Worm (Caenorhabditis elegans) whole organism, early embryonic: ENCODE results near the gene xpo-1.

ENCODE experiments used
- B0310.2 ChIP-seq: sonication (generic microtip); optimal IDR thresholded peaks from 2 replicates; lab custom pipeline; 2016; ENCODE audit warnings: mild to moderate bottlenecking, missing genetic modification characterization, missing compliant biosample characterization
- F13C5.2 ChIP-seq: sonication (generic microtip); optimal IDR thresholded peaks from 2 replicates; lab custom pipeline; 2017; ENCODE audit warnings: mild to moderate bottlenecking, missing genetic modification characterization, inconsistent platforms, missing compliant biosample characterization
- aly-1 ChIP-seq: sonication (generic microtip); optimal IDR thresholded peaks from 2 replicates; lab custom pipeline; 2016; ENCODE audit warnings: missing genetic modification characterization, missing compliant biosample characterization
- ama-1 ChIP-seq: fragments of 150-350 bp; optimal IDR thresholded peaks from 2 replicates; lab custom pipeline; 2014
- ceh-13 ChIP-seq: fragments of 200-800 bp; sonication (Bioruptor generic); optimal IDR thresholded peaks from 2 replicates; lab custom pipeline; 2018; ENCODE audit warnings: mild to moderate bottlenecking, missing genetic modification characterization, missing compliant biosample characterization
- ceh-36 ChIP-seq: sonication (generic microtip); optimal IDR thresholded peaks from 2 replicates; lab custom pipeline; 2016; ENCODE audit warnings: missing genetic modification characterization, inconsistent platforms, missing compliant biosample characterization
- ets-7 ChIP-seq: sonication (generic microtip); optimal IDR thresholded peaks from 2 replicates; lab custom pipeline; 2016; ENCODE audit warnings: missing genotype, missing genetic modification characterization, missing compliant biosample characterization
- flt-1 ChIP-seq: fragments of 200-800 bp; sonication (Bioruptor generic); IDR thresholded peaks from 2 replicates; pipeline ENCODE4 v1.3.6; 2022; ENCODE audit warnings: missing genetic modification characterization, missing compliant biosample characterization
- hmbx-1 ChIP-seq: sonication (generic microtip); optimal IDR thresholded peaks from 2 replicates; lab custom pipeline; 2016; ENCODE audit warnings: mild to moderate bottlenecking, missing genetic modification characterization, missing compliant biosample characterization
- hmg-4 ChIP-seq: fragments of 200-800 bp; sonication (Bioruptor generic); optimal IDR thresholded peaks from 2 replicates; lab custom pipeline; 2018; ENCODE audit warnings: mild to moderate bottlenecking, missing genetic modification characterization, missing compliant biosample characterization
- hnd-1 ChIP-seq: sonication (generic microtip); optimal IDR thresholded peaks from 2 replicates; lab custom pipeline; 2016; ENCODE audit warnings: missing genetic modification characterization, missing compliant biosample characterization
- pes-1 ChIP-seq: fragments of 200-800 bp; sonication (Bioruptor generic); IDR thresholded peaks from 2 replicates; pipeline ENCODE4 v1.3.6; 2022; ENCODE audit warnings: missing genetic modification reagents, missing genetic modification characterization, missing compliant biosample characterization
- scrt-1 ChIP-seq: fragments of 200-800 bp; sonication (Bioruptor generic); IDR thresholded peaks from 2 replicates; pipeline ENCODE4 v1.3.6; 2022; ENCODE audit warnings: missing genetic modification characterization, missing compliant biosample characterization
- sea-1 ChIP-seq: fragments of 200-800 bp; sonication (Bioruptor generic); conservative IDR thresholded peaks from 2 replicates; pipeline ENCODE4 v1.3.6; 2022; ENCODE audit warnings: missing genetic modification characterization, missing compliant biosample characterization
- tbx-11 ChIP-seq: fragments of 200-800 bp; sonication (Bioruptor generic); IDR thresholded peaks from 2 replicates; pipeline ENCODE4 v1.3.6; 2022; ENCODE audit warnings: missing genetic modification characterization, missing compliant biosample characterization
- tbx-37 ChIP-seq: fragments of 200-800 bp; sonication (Bioruptor generic); conservative IDR thresholded peaks from 2 replicates; pipeline ENCODE4 v1.3.6; 2022; ENCODE audit warnings: missing genetic modification reagents, missing genetic modification characterization, missing compliant biosample characterization
- tra-4 ChIP-seq: sonication (generic microtip); optimal IDR thresholded peaks from 2 replicates; lab custom pipeline; 2017; ENCODE audit warnings: missing genetic modification characterization, missing compliant biosample characterization

xpo-1 gene

DNA sequence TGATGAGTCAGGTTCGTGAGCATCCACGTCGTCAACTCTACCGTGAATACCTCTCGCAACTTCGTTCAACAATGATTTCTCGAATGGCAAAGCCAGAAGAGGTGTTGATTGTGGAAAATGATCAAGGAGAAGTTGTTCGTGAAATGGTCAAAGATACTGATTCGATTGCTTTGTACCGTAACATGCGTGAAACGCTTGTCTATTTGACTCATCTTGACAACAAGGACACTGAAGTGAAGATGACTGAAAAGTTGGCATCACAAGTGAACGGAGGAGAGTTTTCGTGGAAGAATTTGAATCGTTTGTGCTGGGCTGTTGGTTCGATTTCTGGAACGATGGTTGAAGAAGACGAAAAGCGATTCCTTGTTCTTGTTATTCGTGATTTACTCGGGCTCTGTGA is 1.8 kb downstream of the xpo-1 start:
- TF ChIP-seq ets-7 (no peak), ceh-36 (tag; lab: Kevin White, UChicago) (no peak), ama-1 (lab: Kevin White, UChicago) (no peak), sea-1 (GFP tag; lab: Robert Waterston, UW) (no peak), scrt-1 (GFP tag; lab: Robert Waterston, UW) (no peak), tra-4 (no peak), tbx-11 (GFP tag; lab: Robert Waterston, UW) (no peak), hmbx-1 (tag; lab: Kevin White, UChicago) (no peak), tbx-37 (GFP tag; lab: Robert Waterston, UW) (no peak), hmg-4 (GFP tag; lab: Kevin White, UChicago) (no peak), aly-1 (tag; lab: Kevin White, UChicago) (no peak), hnd-1 (no peak), flt-1 (no peak)

DNA sequence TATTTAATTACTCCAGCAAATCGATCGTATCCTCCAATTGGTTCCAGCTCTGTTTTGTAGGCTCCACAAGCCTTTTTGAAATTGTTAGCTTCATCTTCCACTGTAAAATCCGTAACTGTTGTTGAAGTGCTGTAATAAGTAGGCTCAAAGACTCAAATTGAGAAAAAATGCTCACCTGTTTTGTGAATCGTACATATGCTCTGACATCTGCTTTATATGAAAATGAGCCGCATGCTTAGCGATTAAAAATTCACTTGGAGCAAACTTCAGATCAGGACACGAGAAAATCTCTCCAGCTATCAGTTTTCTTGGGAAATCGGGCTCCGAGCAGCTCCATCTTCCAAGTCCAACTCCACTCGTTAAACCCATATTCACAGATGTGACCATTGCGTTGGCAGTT is 3.6 kb downstream of the xpo-1 start:
- no peak for TF ChIP-seq B0310.2 (tag; lab: Kevin White, UChicago)
- TF ChIP-seq ceh-13 (GFP tag; lab: Kevin White, UChicago), result no peak
- no peak for TF ChIP-seq hmg-4 (GFP tag; lab: Kevin White, UChicago)
- no peak for TF ChIP-seq sea-1 (GFP tag; lab: Robert Waterston, UW)
- TF ChIP-seq F13C5.2, result no peak
- TF ChIP-seq scrt-1 (GFP tag; lab: Robert Waterston, UW), result no peak

ce11 chrV:7809320-7810256 is 4.7 kb downstream of the xpo-1 start, which contains the start of gene ZK742.3:
ZK742.3 (minus strand) TSS chrV:7809912.
- TF ChIP-seq F13C5.2, result no peak

- TF ChIP-seq pes-1 (no peak), tra-4 (no peak), ama-1 (lab: Kevin White, UChicago) (no peak), ets-7 (no peak), F13C5.2 (no peak), scrt-1 (GFP tag; lab: Robert Waterston, UW) (no peak), hmg-4 (GFP tag; lab: Kevin White, UChicago) (no peak), hmbx-1 (tag; lab: Kevin White, UChicago) (no peak), B0310.2 (tag; lab: Kevin White, UChicago) (no peak), tbx-11 (GFP tag; lab: Robert Waterston, UW) (no peak), hnd-1 (no peak), sea-1 (GFP tag; lab: Robert Waterston, UW) (no peak), ceh-13 (GFP tag; lab: Kevin White, UChicago) (no peak), aly-1 (tag; lab: Kevin White, UChicago) (no peak), tbx-37 (GFP tag; lab: Robert Waterston, UW) (no peak), ceh-36 (tag; lab: Kevin White, UChicago) (no peak)
Measured at ce11 chrV:7810591-7810990, 5.7 kb downstream of the xpo-1 start.

DNA sequence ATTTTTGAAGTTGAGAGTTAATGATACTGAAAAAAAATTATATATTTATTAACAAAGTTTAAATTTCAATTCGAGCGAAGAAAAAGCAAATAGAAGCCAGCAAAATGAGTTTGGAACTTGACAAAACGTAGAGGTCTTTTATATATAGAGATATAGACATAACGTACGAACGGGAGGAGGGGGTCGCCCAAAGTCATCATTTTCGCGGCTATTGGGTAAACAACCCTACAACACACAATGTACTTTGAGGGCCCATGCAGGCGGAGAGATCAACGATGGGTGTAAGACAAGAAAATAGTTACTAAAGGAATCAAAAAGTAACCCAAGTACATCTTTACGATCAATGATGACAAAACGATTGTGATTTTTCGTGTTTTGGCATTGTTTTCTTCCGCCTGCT is 6.9 kb downstream of the xpo-1 start, which contains the start of gene ZK742.4:
ZK742.4 (minus strand) TSS at position 35 of the 400 bp plus-strand sequence.
- TF ChIP-seq pes-1 (no peak), F13C5.2 (no peak), ceh-13 (GFP tag; lab: Kevin White, UChicago) (no peak), ets-7 (no peak), ceh-36 (tag; lab: Kevin White, UChicago) (no peak), B0310.2 (tag; lab: Kevin White, UChicago) (no peak), tbx-11 (GFP tag; lab: Robert Waterston, UW) (no peak), flt-1 (no peak), tra-4 (no peak), sea-1 (GFP tag; lab: Robert Waterston, UW) (no peak), hnd-1 (no peak), scrt-1 (GFP tag; lab: Robert Waterston, UW) (no peak), hmbx-1 (tag; lab: Kevin White, UChicago) (no peak)

- TF ChIP-seq sea-1 (GFP tag; lab: Robert Waterston, UW), result no peak
- TF ChIP-seq tbx-11 (GFP tag; lab: Robert Waterston, UW), result no peak
- no peak for TF ChIP-seq pes-1
- no peak for TF ChIP-seq scrt-1 (GFP tag; lab: Robert Waterston, UW)
- no peak for TF ChIP-seq ceh-13 (GFP tag; lab: Kevin White, UChicago)
- TF ChIP-seq hnd-1, result no peak
- no peak for TF ChIP-seq tbx-37 (GFP tag; lab: Robert Waterston, UW)
- no peak for TF ChIP-seq ceh-36 (tag; lab: Kevin White, UChicago)
- TF ChIP-seq F13C5.2, result no peak
- no peak for TF ChIP-seq aly-1 (tag; lab: Kevin White, UChicago)
- no peak for TF ChIP-seq hmbx-1 (tag; lab: Kevin White, UChicago)
- no peak for TF ChIP-seq flt-1
- no peak for TF ChIP-seq ets-7
- no peak for TF ChIP-seq hmg-4 (GFP tag; lab: Kevin White, UChicago)
- TF ChIP-seq ama-1 (lab: Kevin White, UChicago), result no peak
- TF ChIP-seq B0310.2 (tag; lab: Kevin White, UChicago), result no peak
- no peak for TF ChIP-seq tra-4
Measured at ce11 chrV:7814601-7815000, 9.7 kb downstream of the xpo-1 start, which contains the start of gene ZK742.6. ZK742.6 (minus strand) TSS chrV:7814942.

- TF ChIP-seq flt-1 (no peak), ama-1 (lab: Kevin White, UChicago) (no peak), F13C5.2 (no peak), scrt-1 (GFP tag; lab: Robert Waterston, UW) (no peak), ceh-36 (tag; lab: Kevin White, UChicago) (no peak), ets-7 (no peak), ceh-13 (GFP tag; lab: Kevin White, UChicago) (no peak), tra-4 (no peak), tbx-37 (GFP tag; lab: Robert Waterston, UW) (no peak), sea-1 (GFP tag; lab: Robert Waterston, UW) (no peak)
Measured at ce11 chrV:7816486-7816885, 11.6 kb downstream of the xpo-1 start.
